Worm (Caenorhabditis elegans) whole organism, midembryonic: ENCODE data around the gene C27F2.10.

Experiments used
- T22C8.4 ChIP-seq: fragments of 200-800 bp; sonication (Bioruptor generic); IDR thresholded peaks from 2 replicates; pipeline ENCODE4 v1.3.6; 2022; ENCODE audit warnings: missing genetic modification characterization, missing compliant biosample characterization
- flt-1 ChIP-seq: fragments of 200-800 bp; sonication (Bioruptor generic); IDR thresholded peaks from 2 replicates; pipeline ENCODE4 v1.3.6; 2022; ENCODE audit warnings: missing genetic modification characterization, missing compliant biosample characterization
- klf-2 ChIP-seq: fragments of 200-800 bp; sonication (Bioruptor generic); conservative IDR thresholded peaks from 2 replicates; pipeline ENCODE4 v1.3.6; 2022; ENCODE audit warnings: missing genetic modification reagents, missing genetic modification characterization, missing compliant biosample characterization
- ref-1 ChIP-seq: fragments of 200-800 bp; sonication (Bioruptor generic); conservative IDR thresholded peaks from 2 replicates; pipeline ENCODE4 v1.3.6; 2022; ENCODE audit warnings: missing genetic modification reagents, missing genetic modification characterization, missing compliant biosample characterization

DNA sequence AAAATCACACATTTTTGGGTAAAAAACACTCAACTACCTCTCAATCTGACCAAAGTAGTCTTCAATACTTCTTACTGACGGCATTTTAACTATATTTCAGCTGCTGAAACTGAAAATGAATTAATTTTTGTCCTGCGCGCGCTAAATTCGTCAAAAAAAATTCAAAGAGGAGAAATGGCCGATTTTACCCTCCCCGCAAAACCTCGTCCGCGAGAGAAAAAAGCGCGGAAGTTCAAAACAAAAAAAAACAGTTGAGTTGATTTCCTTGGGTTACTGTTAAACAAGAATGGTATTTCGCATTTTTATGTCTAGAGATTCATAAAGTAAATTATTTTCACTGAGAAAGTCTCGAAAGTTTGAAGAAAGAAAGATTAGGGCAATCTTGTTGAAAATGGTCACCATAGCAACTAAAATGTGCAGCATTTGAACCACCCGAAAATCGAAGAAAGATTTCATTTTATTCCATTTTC, at the start of gene C27F2.10, which contains the start of gene wdr-60:
- TF ChIP-seq flt-1 (GFP tag; lab: Robert Waterston, UW) (0 out of 2 replicates have a peak, but pooled peaks have one; percentile 42), ref-1 (GFP tag; lab: Robert Waterston, UW) (no peak), T22C8.4 (GFP tag; lab: Robert Waterston, UW) (no peak), klf-2 (GFP tag; lab: Robert Waterston, UW) (no peak)
